Worm (Caenorhabditis elegans) whole organism, young adult: ENCODE data around the gene Y9C9A.8.

Source experiments
- B0336.3 ChIP-seq: fragments of 200-800 bp; sonication (Bioruptor generic); IDR thresholded peaks from 2 replicates; pipeline ENCODE4 v1.3.6; 2022; ENCODE audit warnings: missing genetic modification characterization, missing compliant biosample characterization
- D2030.7 ChIP-seq: fragments of 200-800 bp; sonication (Bioruptor generic); IDR thresholded peaks from 2 replicates; pipeline ENCODE4 v1.3.6; 2022; ENCODE audit warnings: missing genetic modification reagents, missing genetic modification characterization, missing compliant biosample characterization
- F23B12.7 ChIP-seq: sonication (generic microtip); optimal IDR thresholded peaks from 2 replicates; lab custom pipeline; 2017; ENCODE audit warnings: missing genetic modification characterization, mild to moderate bottlenecking, missing compliant biosample characterization, antibody characterized with exemption, moderate library complexity; ENCODE audit not compliant: insufficient read depth
- F52B5.7 ChIP-seq: sonication (generic microtip); optimal IDR thresholded peaks from 2 replicates; lab custom pipeline; 2016; ENCODE audit warnings: mild to moderate bottlenecking, missing genetic modification characterization, missing compliant biosample characterization
- Y95B8A.8 ChIP-seq: fragments of 200-800 bp; sonication (Bioruptor generic); IDR thresholded peaks from 2 replicates; pipeline ENCODE4 v1.3.6; 2022; ENCODE audit warnings: missing genetic modification reagents, missing genetic modification characterization, missing compliant biosample characterization
- ama-1 ChIP-seq, 3 experiments: fragments of 150-350 bp in 1 of 3; sonication (generic microtip) in 2 of 3; optimal IDR thresholded peaks; 2 replicates each; lab custom pipeline; 2014 to 2018; ENCODE audit warnings: missing biosample characterization in 2 of 3, missing genetic modification characterization in 2 of 3, missing genetic modification reagents in 2 of 3
- ceh-27 ChIP-seq: fragments of 200-800 bp; sonication (Bioruptor generic); optimal IDR thresholded peaks from 2 replicates; lab custom pipeline; 2018; ENCODE audit warnings: mild to moderate bottlenecking, missing genetic modification characterization, moderate library complexity, missing compliant biosample characterization
- ceh-91 ChIP-seq: fragments of 200-800 bp; sonication (Bioruptor generic); IDR thresholded peaks from 2 replicates; pipeline ENCODE4 v1.3.6; 2022; ENCODE audit warnings: missing genetic modification reagents, missing genetic modification characterization, missing compliant biosample characterization
- lin-40 ChIP-seq: sonication (generic microtip); optimal IDR thresholded peaks from 2 replicates; lab custom pipeline; 2016; ENCODE audit warnings: missing genetic modification characterization, mild to moderate bottlenecking, missing compliant biosample characterization, missing genotype, missing genetic modification reagents
- nhr-90 ChIP-seq: sonication (generic microtip); optimal IDR thresholded peaks from 2 replicates; lab custom pipeline; 2016; ENCODE audit warnings: missing genotype, mild to moderate bottlenecking, missing genetic modification characterization, missing compliant biosample characterization
- sea-2 ChIP-seq: fragments of 200-800 bp; sonication (Bioruptor generic); IDR thresholded peaks from 2 replicates; pipeline ENCODE4 v1.3.6; 2022; ENCODE audit warnings: missing genetic modification characterization, missing compliant biosample characterization
- unc-62 ChIP-seq: fragments of 150-350 bp; optimal IDR thresholded peaks from 2 replicates; lab custom pipeline; 2014; ENCODE audit warnings: missing biosample characterization, missing genetic modification reagents, missing genetic modification characterization

ce11 chrIV:4930045-4930444 lies at the start of gene Y9C9A.8:
- TF ChIP-seq sea-2 (GFP tag; lab: Robert Waterston, UW) (no peak), D2030.7 (no peak), ceh-27 (GFP tag; lab: Kevin White, UChicago) (no peak), B0336.3 (no peak), F23B12.7 (tag; lab: Kevin White, UChicago) (no peak), F52B5.7 (tag; lab: Kevin White, UChicago) (no peak), unc-62 (GFP tag; lab: Kevin White, UChicago) (no peak), ceh-91 (GFP tag; lab: Robert Waterston, UW) (no peak), nhr-90 (no peak), Y95B8A.8 (no peak), lin-40 (tag; lab: Kevin White, UChicago) (no peak), ama-1 (optimal IDR thresholded peaks at IDR 0.05; lab: Kevin White, UChicago) (no peak), ama-1 (GFP tag; optimal IDR thresholded peaks at IDR 0.05; lab: Kevin White, UChicago) (no peak)
